Fruit fly (Drosophila melanogaster) whole organism, embryonic: ENCODE results near the gene CG13409.

Experiments used
- Abd-B ChIP-seq: fragments of 200-800 bp; sonication (Bioruptor generic); optimal IDR thresholded peaks from 2 replicates; lab custom pipeline; 2018; ENCODE audit warnings: missing biosample characterization, mild to moderate bottlenecking, missing genetic modification characterization, moderate library complexity
- Bdp1 ChIP-seq: fragments of 200-800 bp; sonication (Bioruptor generic); optimal IDR thresholded peaks from 3 replicates; lab custom pipeline; 2016; ENCODE audit warnings: missing biosample characterization, missing genetic modification characterization
- BtbVII ChIP-seq: fragments of 200-800 bp; sonication (Bioruptor generic); optimal IDR thresholded peaks from 3 replicates; lab custom pipeline; 2017; ENCODE audit warnings: missing biosample characterization, mild to moderate bottlenecking, missing genetic modification characterization
- CG10147 ChIP-seq: fragments of 200-800 bp; sonication (Bioruptor generic); optimal IDR thresholded peaks from 2 replicates; lab custom pipeline; 2019; ENCODE audit warnings: missing biosample characterization, mild to moderate bottlenecking, missing genetic modification characterization, moderate library complexity
- CG10462 ChIP-seq: fragments of 200-800 bp; sonication (Bioruptor generic); optimal IDR thresholded peaks from 2 replicates; lab custom pipeline; 2016; ENCODE audit warnings: missing biosample characterization, missing genetic modification characterization
- CG11093 ChIP-seq: fragments of 200-800 bp; sonication (Bioruptor generic); IDR thresholded peaks from 3 replicates; pipeline ENCODE4 v1.3.6; 2022; ENCODE audit warnings: missing biosample characterization, missing genetic modification characterization
- CG11723 ChIP-seq: fragments of 200-800 bp; sonication (Bioruptor generic); optimal IDR thresholded peaks from 2 replicates; lab custom pipeline; 2017; ENCODE audit warnings: missing biosample characterization, mild to moderate bottlenecking, missing genetic modification characterization
- CG12219 ChIP-seq: fragments of 200-800 bp; sonication (Bioruptor generic); optimal IDR thresholded peaks from 3 replicates; lab custom pipeline; 2018; ENCODE audit warnings: missing biosample characterization, mild to moderate bottlenecking, missing genetic modification characterization
- CG12299 ChIP-seq: fragments of 200-800 bp; sonication (Bioruptor generic); optimal IDR thresholded peaks from 2 replicates; lab custom pipeline; 2018; ENCODE audit warnings: missing biosample characterization, mild to moderate bottlenecking, missing genetic modification characterization
- CG12391 ChIP-seq: fragments of 200-800 bp; sonication (Bioruptor generic); optimal IDR thresholded peaks from 3 replicates; lab custom pipeline; 2018; ENCODE audit warnings: missing biosample characterization, mild to moderate bottlenecking, missing genetic modification characterization, moderate library complexity
- CG12769 ChIP-seq: fragments of 200-800 bp; sonication (Bioruptor generic); optimal IDR thresholded peaks from 2 replicates; lab custom pipeline; 2019; ENCODE audit warnings: missing biosample characterization, mild to moderate bottlenecking, missing genetic modification characterization, moderate library complexity
- CG14441 ChIP-seq: fragments of 200-800 bp; sonication (Bioruptor generic); IDR thresholded peaks from 2 replicates; pipeline ENCODE4 v1.3.6; 2022; ENCODE audit warnings: missing biosample characterization, missing genetic modification characterization
- CG18476 ChIP-seq: fragments of 200-800 bp; sonication (Bioruptor generic); optimal IDR thresholded peaks from 2 replicates; lab custom pipeline; 2016; ENCODE audit warnings: missing biosample characterization, mild to moderate bottlenecking, missing genetic modification characterization
- CG18599 ChIP-seq: fragments of 200-800 bp; sonication (Bioruptor generic); optimal IDR thresholded peaks from 3 replicates; lab custom pipeline; 2017; ENCODE audit warnings: missing biosample characterization, missing genetic modification characterization, mild to moderate bottlenecking, moderate library complexity, missing genetic modification reagents
- CG2120 ChIP-seq: fragments of 200-800 bp; sonication (Bioruptor generic); optimal IDR thresholded peaks from 3 replicates; lab custom pipeline; 2016; ENCODE audit warnings: missing biosample characterization, missing genetic modification characterization
- CG2678 ChIP-seq: fragments of 200-800 bp; sonication (Bioruptor generic); optimal IDR thresholded peaks from 3 replicates; lab custom pipeline; 2019; ENCODE audit warnings: missing biosample characterization, mild to moderate bottlenecking, missing genetic modification characterization, moderate library complexity
- CG30431 ChIP-seq: fragments of 200-800 bp; sonication (Bioruptor generic); optimal IDR thresholded peaks from 2 replicates; lab custom pipeline; 2017; ENCODE audit warnings: missing biosample characterization, missing genetic modification characterization
- CG32772 ChIP-seq: fragments of 200-800 bp; sonication (Bioruptor generic); IDR thresholded peaks from 2 replicates; pipeline ENCODE4 v1.3.6; 2022; ENCODE audit warnings: missing biosample characterization, missing genetic modification characterization
- CG3281 ChIP-seq: fragments of 200-800 bp; sonication (Bioruptor generic); optimal IDR thresholded peaks from 3 replicates; lab custom pipeline; 2017; ENCODE audit warnings: missing biosample characterization, mild to moderate bottlenecking, missing genetic modification characterization
- CG6813 ChIP-seq: fragments of 200-800 bp; sonication (Bioruptor generic); optimal IDR thresholded peaks from 2 replicates; lab custom pipeline; 2017; ENCODE audit warnings: missing biosample characterization, missing genetic modification characterization, mild to moderate bottlenecking, moderate library complexity, missing genetic modification reagents
- CG7556 ChIP-seq: fragments of 200-800 bp; sonication (Bioruptor generic); optimal IDR thresholded peaks from 2 replicates; lab custom pipeline; 2017; ENCODE audit warnings: missing biosample characterization, mild to moderate bottlenecking, missing genetic modification characterization
- CG7987 ChIP-seq: fragments of 200-800 bp; sonication (Bioruptor generic); optimal IDR thresholded peaks from 2 replicates; lab custom pipeline; 2018; ENCODE audit warnings: missing biosample characterization, mild to moderate bottlenecking, missing genetic modification characterization, moderate library complexity
- CG9437 ChIP-seq: fragments of 200-800 bp; sonication (Bioruptor generic); optimal IDR thresholded peaks from 2 replicates; lab custom pipeline; 2018; ENCODE audit warnings: missing biosample characterization, mild to moderate bottlenecking, missing genetic modification characterization
- CHES-1-like ChIP-seq: fragments of 200-800 bp; sonication (Bioruptor generic); optimal IDR thresholded peaks from 2 replicates; lab custom pipeline; 2016; ENCODE audit warnings: missing biosample characterization, missing genetic modification characterization
- Fer1 ChIP-seq: fragments of 200-800 bp; sonication (Bioruptor generic); optimal IDR thresholded peaks from 2 replicates; lab custom pipeline; 2017; ENCODE audit warnings: missing biosample characterization, mild to moderate bottlenecking, missing genetic modification characterization
- Hmr ChIP-seq: fragments of 200-800 bp; sonication (Bioruptor generic); optimal IDR thresholded peaks from 3 replicates; lab custom pipeline; 2017; ENCODE audit warnings: mild to moderate bottlenecking, missing biosample characterization, missing genetic modification reagents, missing genetic modification characterization
- Hr39 ChIP-seq: fragments of >200 bp; optimal IDR thresholded peaks from 2 replicates; lab custom pipeline; 2017
- Kr ChIP-seq: fragments of 200-800 bp; sonication (Bioruptor generic); optimal IDR thresholded peaks from 2 replicates; lab custom pipeline; 2017; ENCODE audit warnings: missing biosample characterization, mild to moderate bottlenecking, missing genetic modification characterization
- MBD-R2 ChIP-seq: fragments of 200-800 bp; sonication (Bioruptor generic); IDR thresholded peaks from 2 replicates; pipeline ENCODE4 v1.3.6; 2022; ENCODE audit warnings: missing biosample characterization, missing genetic modification characterization
- Meics ChIP-seq: fragments of 200-800 bp; sonication (Bioruptor generic); optimal IDR thresholded peaks from 2 replicates; lab custom pipeline; 2017; ENCODE audit warnings: missing biosample characterization, mild to moderate bottlenecking, missing genetic modification characterization
- NC2α ChIP-seq: fragments of 200-800 bp; sonication (Bioruptor generic); optimal IDR thresholded peaks from 2 replicates; lab custom pipeline; 2016; ENCODE audit warnings: missing biosample characterization, missing genetic modification characterization
- NC2β ChIP-seq: fragments of 200-800 bp; sonication (Bioruptor generic); optimal IDR thresholded peaks from 2 replicates; lab custom pipeline; 2016; ENCODE audit warnings: missing biosample characterization, missing genetic modification characterization
- PHDP ChIP-seq: fragments of 200-800 bp; sonication (Bioruptor generic); optimal IDR thresholded peaks from 3 replicates; lab custom pipeline; 2018; ENCODE audit warnings: missing biosample characterization, mild to moderate bottlenecking, missing genetic modification characterization, moderate library complexity
- Ptx1 ChIP-seq: fragments of 200-800 bp; sonication (Bioruptor generic); IDR thresholded peaks from 2 replicates; pipeline ENCODE4 v1.3.6; 2022; ENCODE audit warnings: missing biosample characterization, missing genetic modification characterization
- Xrp1 ChIP-seq: fragments of 200-800 bp; sonication (Bioruptor generic); IDR thresholded peaks from 2 replicates; pipeline ENCODE4 v1.3.6; 2022; ENCODE audit warnings: missing biosample characterization, missing genetic modification characterization
- bbx ChIP-seq: fragments of 200-800 bp; sonication (Bioruptor generic); IDR thresholded peaks from 2 replicates; pipeline ENCODE4 v1.3.6; 2022; ENCODE audit warnings: missing biosample characterization, missing genetic modification characterization; ENCODE audit not compliant: partially characterized antibody
- fd64A ChIP-seq: fragments of 200-800 bp; sonication (Bioruptor generic); optimal IDR thresholded peaks from 3 replicates; lab custom pipeline; 2018; ENCODE audit warnings: missing biosample characterization, mild to moderate bottlenecking, missing genetic modification characterization
- grau ChIP-seq: fragments of 200-800 bp; optimal IDR thresholded peaks from 3 replicates; lab custom pipeline; 2019; ENCODE audit warnings: missing biosample characterization, mild to moderate bottlenecking, missing genetic modification characterization, moderate library complexity
- insv ChIP-seq, 2 experiments: fragments of 200-800 bp; sonication (Bioruptor generic); optimal IDR thresholded peaks; 3 replicates each; lab custom pipeline; 2016 to 2018; ENCODE audit warnings: missing biosample characterization in 2 of 2, missing genetic modification characterization in 2 of 2
- nau ChIP-seq: fragments of 200-800 bp; sonication (Bioruptor generic); optimal IDR thresholded peaks from 3 replicates; lab custom pipeline; 2017; ENCODE audit warnings: missing biosample characterization, mild to moderate bottlenecking, missing genetic modification characterization, missing genetic modification reagents
- pb ChIP-seq: fragments of 200-800 bp; sonication (Bioruptor generic); optimal IDR thresholded peaks from 3 replicates; lab custom pipeline; 2016; ENCODE audit warnings: missing biosample characterization, missing genetic modification characterization
- scrt ChIP-seq: fragments of 200-800 bp; sonication (Bioruptor generic); optimal IDR thresholded peaks from 2 replicates; lab custom pipeline; 2018; ENCODE audit warnings: missing biosample characterization, mild to moderate bottlenecking, missing genetic modification characterization, moderate library complexity
- sd ChIP-seq: fragments of 200-800 bp; sonication (Bioruptor generic); optimal IDR thresholded peaks from 3 replicates; lab custom pipeline; 2018; ENCODE audit warnings: missing biosample characterization, mild to moderate bottlenecking, missing genetic modification characterization, moderate library complexity
- slbo ChIP-seq: fragments of 200-800 bp; sonication (Bioruptor generic); IDR thresholded peaks from 2 replicates; pipeline ENCODE4 v1.3.6; 2022; ENCODE audit warnings: missing biosample characterization, missing genetic modification characterization
- slou ChIP-seq: fragments of 200-800 bp; sonication (Bioruptor generic); optimal IDR thresholded peaks from 3 replicates; lab custom pipeline; 2016; ENCODE audit warnings: missing biosample characterization, missing genetic modification characterization
- so ChIP-seq: fragments of 200-800 bp; sonication (Bioruptor generic); IDR thresholded peaks from 3 replicates; pipeline ENCODE4 v1.3.6; 2022; ENCODE audit warnings: missing biosample characterization, missing genetic modification characterization
- stwl ChIP-seq: fragments of 200-800 bp; sonication (Bioruptor generic); optimal IDR thresholded peaks from 3 replicates; lab custom pipeline; 2018; ENCODE audit warnings: missing biosample characterization, mild to moderate bottlenecking, missing genetic modification characterization, moderate library complexity
- toy ChIP-seq: fragments of 200-800 bp; sonication (Bioruptor generic); IDR thresholded peaks from 2 replicates; pipeline ENCODE4 v1.3.6; 2022; ENCODE audit warnings: missing biosample characterization, missing genetic modification characterization
- vfl ChIP-seq: fragments of 200-800 bp; sonication (Bioruptor generic); optimal IDR thresholded peaks from 2 replicates; lab custom pipeline; 2016; ENCODE audit warnings: missing biosample characterization, missing genetic modification characterization
- vvl ChIP-seq: fragments of 200-800 bp; sonication (Bioruptor generic); IDR thresholded peaks from 2 replicates; pipeline ENCODE4 v1.3.6; 2022; ENCODE audit warnings: missing biosample characterization, missing genetic modification characterization

CG13409 gene

DNA sequence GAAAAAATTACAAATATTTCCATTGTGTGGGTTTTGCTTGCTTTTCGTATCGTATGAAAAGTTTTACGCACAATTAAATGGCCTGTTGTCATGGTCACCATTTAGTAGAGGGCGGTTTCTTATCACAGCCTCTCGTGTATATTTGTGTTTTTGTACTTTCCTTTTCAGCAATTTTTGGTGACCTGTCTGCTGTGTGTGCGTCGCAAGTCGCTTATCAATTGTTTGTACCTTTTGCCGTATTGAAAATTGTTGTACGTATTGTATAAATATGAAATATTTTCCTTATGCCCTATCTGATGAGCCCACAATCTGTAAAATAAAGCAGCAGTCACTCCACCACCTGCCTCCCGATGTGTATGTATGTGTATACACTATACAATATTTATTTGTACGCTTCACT, 34.7 kb upstream of the CG13409 start (continued):
- TF ChIP-seq Ptx1 (GFP tag; lab: Robert Waterston, UW) (no peak), CG11723 (GFP tag; lab: Kevin White, UChicago) (no peak), Xrp1 (GFP tag; lab: Robert Waterston, UW) (0 out of 2 replicates have a peak, but pooled peaks have one; percentile 14), scrt (no peak), CG3281 (GFP tag; lab: Kevin White, UChicago) (peak; percentile 5), CHES-1-like (GFP tag; lab: Kevin White, UChicago) (no peak), CG9437 (GFP tag; lab: Kevin White, UChicago) (no peak), CG12391 (tag; lab: Kevin White, UChicago) (no peak), stwl (peak; percentile 33)

DNA sequence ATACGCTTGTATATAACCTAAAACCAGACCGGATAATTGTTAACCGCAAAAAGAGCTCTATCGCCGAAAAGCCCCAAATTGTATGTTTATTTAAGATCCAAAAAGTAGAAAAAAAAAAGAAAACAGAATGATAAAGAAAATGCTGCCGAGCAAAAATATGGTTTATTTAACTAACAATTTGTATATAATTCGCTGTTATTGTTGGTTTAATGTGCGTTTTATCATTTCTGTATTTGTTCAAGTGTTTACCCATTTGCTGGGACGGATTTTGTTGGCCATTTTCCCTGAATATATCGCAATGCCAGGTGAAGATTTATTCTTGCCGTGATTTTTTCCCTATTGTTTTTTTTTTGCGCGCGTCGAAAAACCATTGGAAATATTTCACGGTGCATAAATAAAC, 25.4 kb upstream of the CG13409 start:
- TF ChIP-seq Hmr (GFP tag; lab: Kevin White, UChicago) (peak; percentile 25), Hr39 (lab: Kevin White, UChicago) (no peak), CG30431 (GFP tag; lab: Kevin White, UChicago) (no peak), CG18599 (GFP tag; lab: Kevin White, UChicago) (peak; percentile 24), slbo (GFP tag; lab: Robert Waterston, UW) (no peak), CG11093 (GFP tag; lab: Robert Waterston, UW) (no peak), Meics (peak; percentile 46), pb (GFP tag; lab: Kevin White, UChicago) (no peak), MBD-R2 (GFP tag; lab: Robert Waterston, UW) (no peak), Fer1 (GFP tag; lab: Kevin White, UChicago) (peak; percentile 39), toy (GFP tag; lab: Robert Waterston, UW) (no peak), CG7556 (GFP tag; lab: Kevin White, UChicago) (no peak), Bdp1 (no peak), CG12299 (no peak), grau (tag; lab: Kevin White, UChicago) (no peak), slou (no peak), CG32772 (GFP tag; lab: Robert Waterston, UW) (no peak), CG12769 (no peak), CG7987 (GFP tag; lab: Kevin White, UChicago) (no peak), CG3281 (GFP tag; lab: Kevin White, UChicago) (peak; percentile 56), CG12219 (GFP tag; lab: Kevin White, UChicago) (no peak), insv (GFP tag; optimal IDR thresholded peaks at IDR 0.05; lab: Kevin White, UChicago) (no peak), so (GFP tag; lab: Robert Waterston, UW) (no peak), vvl (no peak), NC2β (GFP tag; lab: Kevin White, UChicago) (no peak), NC2α (no peak), BtbVII (peak; percentile 54), vfl (GFP tag; lab: Kevin White, UChicago) (no peak), CG2678 (peak; percentile 25), CG2120 (GFP tag; lab: Kevin White, UChicago) (peak; percentile 20), CG14441 (GFP tag; lab: Robert Waterston, UW) (no peak), CG6813 (GFP tag; lab: Kevin White, UChicago) (no peak), nau (GFP tag; lab: Kevin White, UChicago) (no peak), fd64A (GFP tag; lab: Kevin White, UChicago) (no peak), sd (tag; lab: Kevin White, UChicago) (no peak), PHDP (tag; lab: Kevin White, UChicago) (peak; percentile 21), CG10462 (GFP tag; lab: Kevin White, UChicago) (no peak), bbx (GFP tag; lab: Robert Waterston, UW) (no peak), Kr (no peak), CG18476 (GFP tag; lab: Kevin White, UChicago) (no peak), CG10147 (GFP tag; lab: Kevin White, UChicago) (peak; percentile 4), Abd-B (GFP tag; lab: Kevin White, UChicago) (no peak)
